Worm (Caenorhabditis elegans) whole organism, mixed stage, embryonic: ENCODE measurements around the gene pgl-1.

ENCODE experiments used
- M03D4.4 ChIP-seq: sonication (generic microtip); optimal IDR thresholded peaks from 2 replicates; lab custom pipeline; 2017; ENCODE audit warnings: mild to moderate bottlenecking, missing genetic modification characterization, missing compliant biosample characterization
- flh-1 ChIP-seq: fragments of 200-800 bp; sonication (Bioruptor generic); optimal IDR thresholded peaks from 2 replicates; lab custom pipeline; 2018; ENCODE audit warnings: mild to moderate bottlenecking, missing genetic modification characterization, moderate library complexity, missing compliant biosample characterization
- lsy-2 ChIP-seq: fragments of 150-350 bp; optimal IDR thresholded peaks from 2 replicates; lab custom pipeline; 2014; ENCODE audit warnings: missing biosample characterization, missing genetic modification characterization
- nhr-28 ChIP-seq: fragments of 150-350 bp; optimal IDR thresholded peaks from 2 replicates; lab custom pipeline; 2014; ENCODE audit warnings: missing biosample characterization, missing genetic modification characterization
- nhr-76 ChIP-seq: sonication (generic microtip); optimal IDR thresholded peaks from 2 replicates; lab custom pipeline; 2017; ENCODE audit warnings: missing biosample characterization, missing genetic modification characterization
- sem-2 ChIP-seq: fragments of 200-800 bp; sonication (Bioruptor generic); optimal IDR thresholded peaks from 2 replicates; lab custom pipeline; 2018; ENCODE audit warnings: mild to moderate bottlenecking, missing genetic modification characterization, missing compliant biosample characterization
- ztf-11 ChIP-seq: fragments of 150-350 bp; optimal IDR thresholded peaks from 2 replicates; lab custom pipeline; 2014; ENCODE audit warnings: missing biosample characterization, missing genetic modification characterization

ce11 chrIV:6999206-6999605 is 22.1 kb upstream of the pgl-1 start, which contains the start of gene C25A8.5:
- TF ChIP-seq sem-2 (no peak), flh-1 (no peak), ztf-11 (tag; lab: Kevin White, UChicago) (no peak), nhr-76 (tag; lab: Kevin White, UChicago) (no peak), lsy-2 (tag; lab: Kevin White, UChicago) (no peak), M03D4.4 (tag; lab: Kevin White, UChicago) (no peak), nhr-28 (tag; lab: Kevin White, UChicago) (no peak)
